Worm (Caenorhabditis elegans): ENCODE data around the gene angl-1.

DNA sequence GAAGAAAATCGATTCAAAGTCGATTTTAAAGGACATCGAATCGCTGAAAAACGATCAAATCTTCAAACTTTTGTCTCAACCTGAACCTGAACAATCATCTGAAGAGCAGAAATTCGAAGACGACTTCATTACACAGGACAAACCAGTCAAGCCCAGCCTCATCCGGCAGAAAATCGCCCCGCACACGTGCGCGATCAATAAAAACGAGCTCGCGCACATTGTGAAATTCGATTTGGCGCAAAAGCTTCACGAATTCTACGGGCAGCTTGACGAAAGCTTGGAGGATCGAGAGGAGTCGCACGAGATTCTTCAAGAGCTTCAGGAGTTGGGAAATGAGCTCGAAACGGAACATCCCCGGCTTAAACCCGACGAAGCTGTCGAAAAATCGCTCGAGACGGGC lies 13.8 kb upstream of the angl-1 start, which contains the start of gene W02H5.2:
- TF ChIP-seq mep-1 (tag; optimal IDR thresholded peaks at IDR 0.05) (no peak), unc-39 (tag; optimal IDR thresholded peaks at IDR 0.05) (no peak), nhr-12 (tag; optimal IDR thresholded peaks at IDR 0.05) (no peak), unc-62 (GFP tag; optimal IDR thresholded peaks at IDR 0.05) (no peak), pha-4 (tag; optimal IDR thresholded peaks at IDR 0.05) (no peak)
